Worm (Caenorhabditis elegans): ENCODE results near the gene dyf-6.

DNA sequence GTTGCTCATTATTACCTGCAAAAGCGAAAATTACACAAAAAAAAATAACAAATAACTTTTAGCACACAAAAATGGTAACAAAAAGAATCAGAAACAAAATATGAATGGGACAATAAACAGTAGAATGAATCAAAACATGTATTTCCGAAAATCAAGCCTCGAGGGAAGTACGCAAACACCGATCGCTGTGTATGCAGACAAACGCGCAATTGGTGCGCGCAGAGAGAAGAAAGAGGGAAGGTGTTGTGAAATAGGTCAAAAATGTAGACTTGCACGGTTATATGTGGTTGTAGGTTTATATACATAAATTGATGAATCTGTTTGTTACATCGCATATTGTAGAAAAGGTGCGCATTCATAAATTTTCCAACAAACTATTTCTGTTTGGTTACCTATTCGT lies 33.4 kb upstream of the dyf-6 start, which contains the start of gene cdk-11.2:
- TF ChIP-seq bed-1 (GFP tag; IDR thresholded peaks at IDR 0.05) (no peak), him-1 (tag; optimal IDR thresholded peaks at IDR 0.05) (no peak), rcor-1 (GFP tag; IDR thresholded peaks at IDR 0.05) (0 out of 2 replicates have a peak, but pooled peaks have one; percentile 8), pha-4 (tag; optimal IDR thresholded peaks at IDR 0.05) (no peak), B0261.1 (tag; optimal IDR thresholded peaks at IDR 0.05) (no peak), rec-8 (tag; optimal IDR thresholded peaks at IDR 0.05) (no peak)

Measured in whole organism, young adult.